Fruit fly (Drosophila melanogaster): Measurements from ENCODE around the gene Cyp6d5.
A peak's percentile ranks its signal among the peaks of the same experiment; 100 is the strongest.

Gene Cyp6d5

DNA sequence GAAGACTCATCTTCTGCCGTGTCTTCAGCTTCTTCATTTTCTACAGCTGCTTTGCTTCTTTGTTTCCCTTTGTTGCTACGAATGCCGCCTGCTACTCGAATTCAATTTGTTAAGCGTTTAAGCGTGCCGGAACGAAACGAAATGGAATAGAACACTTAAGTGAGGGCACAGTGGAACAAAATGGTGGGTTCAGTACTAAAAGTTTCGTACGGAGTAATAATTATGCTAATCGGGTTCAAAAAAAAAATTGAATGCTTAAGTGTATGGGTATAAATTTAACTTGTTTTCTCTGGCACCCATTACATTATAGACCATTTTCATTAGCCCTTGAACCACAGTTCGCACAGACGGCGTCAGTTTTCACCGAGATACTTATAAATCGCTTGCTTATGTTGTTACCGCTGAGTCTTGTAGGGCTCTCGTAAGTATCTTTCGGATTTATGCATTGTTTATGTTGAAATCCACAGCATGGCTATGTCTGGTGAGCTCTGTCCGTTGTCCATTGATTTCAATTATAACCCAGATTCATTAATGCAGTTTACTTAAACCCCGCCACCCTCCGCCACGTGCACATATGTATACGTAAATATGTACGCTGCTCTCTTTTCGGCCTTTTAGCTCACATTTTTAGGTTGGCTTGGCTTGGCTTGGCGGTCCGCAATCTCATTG is 16.4 kb upstream of the Cyp6d5 start (continued):
- TF ChIP-seq CG14441 (GFP tag; IDR thresholded peaks at IDR 0.05) (peak; percentile 96), Max (GFP tag; optimal IDR thresholded peaks at IDR 0.05) (peak; percentile 93), Drgx (GFP tag; IDR thresholded peaks at IDR 0.05) (peak; percentile 83), trh (GFP tag; optimal IDR thresholded peaks at IDR 0.05) (peak; percentile 30), Dp (GFP tag; optimal IDR thresholded peaks at IDR 0.05) (no peak), shn (GFP tag; optimal IDR thresholded peaks at IDR 0.05) (peak; percentile 72), CG8089 (GFP tag; optimal IDR thresholded peaks at IDR 0.05) (peak; percentile 70), fru (optimal IDR thresholded peaks at IDR 0.05) (no peak), maf-S (GFP tag; optimal IDR thresholded peaks at IDR 0.05) (peak; percentile 62), Side (GFP tag; optimal IDR thresholded peaks at IDR 0.05) (peak; percentile 95), sob (GFP tag; IDR thresholded peaks at IDR 0.05) (peak; percentile 95), CG14965 (GFP tag; optimal IDR thresholded peaks at IDR 0.05; ENCODE audit: borderline replicate concordance) (peak; percentile 83), nau (GFP tag; optimal IDR thresholded peaks at IDR 0.05) (peak; percentile 87), ase (GFP tag; IDR thresholded peaks at IDR 0.05) (peak; percentile 96), CG1603 (tag; optimal IDR thresholded peaks at IDR 0.05) (peak; percentile 93), ERR (GFP tag; optimal IDR thresholded peaks at IDR 0.05) (peak; percentile 72), Mes4 (GFP tag; optimal IDR thresholded peaks at IDR 0.05) (peak; percentile 71), bsh (GFP tag; optimal IDR thresholded peaks at IDR 0.05) (peak; percentile 56 to 87), CG11247 (GFP tag; IDR thresholded peaks at IDR 0.05) (peak; percentile 92), inv (GFP tag; IDR thresholded peaks at IDR 0.05; ENCODE audit: partially characterized antibody) (no peak; the same call in 1 of the 2 replicates), Atf6 (GFP tag; IDR thresholded peaks at IDR 0.05) (peak; percentile 94), pb (GFP tag; optimal IDR thresholded peaks at IDR 0.05) (peak; percentile 65), CG17912 (GFP tag; optimal IDR thresholded peaks at IDR 0.05) (peak; percentile 73), NFAT (GFP tag; IDR thresholded peaks at IDR 0.05) (peak; percentile 91), chm (GFP tag; IDR thresholded peaks at IDR 0.05) (peak; percentile 98), B-H1 (GFP tag; IDR thresholded peaks at IDR 0.05) (peak; percentile 93), dm (GFP tag; optimal IDR thresholded peaks at IDR 0.05) (peak; percentile 68), pros (GFP tag; optimal IDR thresholded peaks at IDR 0.05) (peak; percentile 53), E2f1 (GFP tag; IDR thresholded peaks at IDR 0.05) (peak; percentile 95), da (GFP tag; optimal IDR thresholded peaks at IDR 0.05) (no peak), vfl (GFP tag; optimal IDR thresholded peaks at IDR 0.05) (no peak), otp (GFP tag; IDR thresholded peaks at IDR 0.05) (peak; percentile 96), CG1647 (GFP tag; optimal IDR thresholded peaks at IDR 0.05) (peak; percentile 87), CG14050 (GFP tag; IDR thresholded peaks at IDR 0.05) (peak; percentile 89), seq (GFP tag; IDR thresholded peaks at IDR 0.05) (peak; percentile 87), Ada2b (GFP tag; IDR thresholded peaks at IDR 0.05) (peak; percentile 97), Vsx1 (GFP tag; optimal IDR thresholded peaks at IDR 0.05) (no peak), NfI (GFP tag; optimal IDR thresholded peaks at IDR 0.05) (peak; percentile 77), CG11504 (tag; optimal IDR thresholded peaks at IDR 0.05) (peak; percentile 94), dpn (GFP tag; optimal IDR thresholded peaks at IDR 0.05) (peak; percentile 86 to 88), Nf-YA (GFP tag; IDR thresholded peaks at IDR 0.05) (peak; percentile 89), Spps (tag; optimal IDR thresholded peaks at IDR 0.05) (peak; percentile 86), CG2875 (GFP tag; optimal IDR thresholded peaks at IDR 0.05) (peak; percentile 73), CG15011 (GFP tag; optimal IDR thresholded peaks at IDR 0.05) (peak; percentile 85), unc-4 (GFP tag; IDR thresholded peaks at IDR 0.05; ENCODE audit: partially characterized antibody) (no peak), lov (optimal IDR thresholded peaks at IDR 0.05) (no peak), lov (GFP tag; IDR thresholded peaks at IDR 0.05) (peak; percentile 95), HLHmδ (GFP tag; optimal IDR thresholded peaks at IDR 0.05) (no peak), tgo (GFP tag; IDR thresholded peaks at IDR 0.05) (peak; percentile 96), chinmo (GFP tag; IDR thresholded peaks at IDR 0.05; ENCODE audit: partially characterized antibody) (0 out of 4 replicates have a peak, but pooled peaks have one; percentile 6)

Measured in whole organism, embryonic.